Fruit fly (Drosophila melanogaster): ENCODE data around the gene kirre.

The kirre gene

DNA sequence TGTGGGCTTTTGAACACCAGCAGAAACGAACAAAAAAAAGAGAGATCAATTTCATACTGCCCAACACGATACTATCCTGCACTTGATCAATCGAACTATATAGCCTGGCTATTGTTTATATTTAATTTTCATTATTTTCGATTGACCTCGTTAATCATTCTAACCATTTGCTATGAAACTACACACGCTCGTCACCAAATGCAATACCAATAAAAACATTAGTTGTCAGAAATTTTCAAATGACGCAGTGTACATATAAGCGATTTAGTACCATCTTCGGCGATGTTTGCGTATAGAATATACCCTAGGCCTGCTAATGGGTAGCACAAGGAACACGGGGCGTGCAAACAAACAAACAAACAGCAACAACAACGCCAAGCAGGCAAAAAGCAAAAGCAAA lies 319.9 kb downstream of the kirre start (continued):
- TF ChIP-seq Hr39 (GFP tag; optimal IDR thresholded peaks at IDR 0.05) (peak; percentile 58), pdm3 (GFP tag; optimal IDR thresholded peaks at IDR 0.05) (peak; percentile 67), Blimp-1 (GFP tag; optimal IDR thresholded peaks at IDR 0.05) (peak; percentile 70), spab (GFP tag; optimal IDR thresholded peaks at IDR 0.05) (peak; percentile 46), CG3919 (GFP tag; optimal IDR thresholded peaks at IDR 0.05) (peak; percentile 59), Smox (GFP tag; optimal IDR thresholded peaks at IDR 0.05) (peak; percentile 60), CG9139 (GFP tag; optimal IDR thresholded peaks at IDR 0.05) (no peak), Ets21C (GFP tag; optimal IDR thresholded peaks at IDR 0.05) (peak; percentile 35), Hr38 (GFP tag; optimal IDR thresholded peaks at IDR 0.05) (no peak), CG16779 (tag; optimal IDR thresholded peaks at IDR 0.05) (no peak), net (GFP tag; optimal IDR thresholded peaks at IDR 0.05) (peak; percentile 46), CG6276 (GFP tag; optimal IDR thresholded peaks at IDR 0.05) (no peak), CG32006 (GFP tag; optimal IDR thresholded peaks at IDR 0.05) (peak; percentile 55), fd59A (GFP tag; optimal IDR thresholded peaks at IDR 0.05) (peak; percentile 48), topi (GFP tag; optimal IDR thresholded peaks at IDR 0.05) (peak; percentile 76), Eip93F (GFP tag; optimal IDR thresholded peaks at IDR 0.05) (no peak), CG11294 (GFP tag; IDR thresholded peaks at IDR 0.05) (no peak), esn (GFP tag; optimal IDR thresholded peaks at IDR 0.05) (peak; percentile 67), acj6 (GFP tag; optimal IDR thresholded peaks at IDR 0.05) (peak; percentile 57), CG8632 (GFP tag; optimal IDR thresholded peaks at IDR 0.05) (peak; percentile 54), CG31627 (GFP tag; optimal IDR thresholded peaks at IDR 0.05) (peak; percentile 64), eg (GFP tag; IDR thresholded peaks at IDR 0.05) (no peak), lz (GFP tag; optimal IDR thresholded peaks at IDR 0.05) (peak; percentile 69), dac (GFP tag; optimal IDR thresholded peaks at IDR 0.05) (no peak), Sox15 (GFP tag; optimal IDR thresholded peaks at IDR 0.05) (peak; percentile 51), svp (GFP tag) (peak; percentile 80), CG11902 (GFP tag; optimal IDR thresholded peaks at IDR 0.05) (peak; percentile 32), achi (GFP tag; optimal IDR thresholded peaks at IDR 0.05) (peak; percentile 44), CG6163 (GFP tag; IDR thresholded peaks at IDR 0.05) (no peak), CG15336 (GFP tag; IDR thresholded peaks at IDR 0.05) (0 out of 2 replicates have a peak, but pooled peaks have one; percentile 19), CG6808 (GFP tag; optimal IDR thresholded peaks at IDR 0.05) (peak; percentile 27), CG10631 (GFP tag; optimal IDR thresholded peaks at IDR 0.05) (peak; percentile 58), CG8319 (GFP tag; optimal IDR thresholded peaks at IDR 0.05) (peak; percentile 34), Sox102F (GFP tag; optimal IDR thresholded peaks at IDR 0.05) (peak; percentile 44), CG3032 (tag; optimal IDR thresholded peaks at IDR 0.05) (peak; percentile 54)

DNA sequence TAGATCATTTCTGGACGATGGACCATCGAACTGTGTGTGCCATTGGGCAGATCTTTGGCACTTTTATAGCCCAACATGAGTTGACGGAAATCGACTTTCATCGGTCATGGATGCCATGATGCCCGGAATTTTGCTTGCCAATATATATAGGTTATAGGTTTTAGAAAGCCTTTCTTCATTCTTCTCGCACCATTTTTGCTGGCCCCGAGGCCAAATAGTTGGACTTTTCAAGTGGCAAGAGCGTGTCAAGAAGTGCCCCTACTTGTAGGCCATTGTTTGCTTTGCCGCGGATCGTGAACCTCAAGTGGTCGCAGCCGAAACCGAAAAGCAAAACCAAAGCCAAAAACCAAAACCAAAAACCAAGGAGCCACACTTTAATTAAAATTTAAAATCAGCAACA lies 327.3 kb downstream of the kirre start, which contains the start of gene CG4116:
Gene CG4116 (minus strand): TSS at position 101 of the 400 bp plus-strand sequence.
- TF ChIP-seq Gug (GFP tag; IDR thresholded peaks at IDR 0.05) (no peak), fd59A (GFP tag; optimal IDR thresholded peaks at IDR 0.05) (no peak), CG10631 (GFP tag; optimal IDR thresholded peaks at IDR 0.05) (no peak), Eip75B (GFP tag; optimal IDR thresholded peaks at IDR 0.05) (no peak), Met (GFP tag; optimal IDR thresholded peaks at IDR 0.05) (no peak), OdsH (GFP tag; optimal IDR thresholded peaks at IDR 0.05) (no peak), CG6792 (GFP tag; optimal IDR thresholded peaks at IDR 0.05) (no peak)

DNA sequence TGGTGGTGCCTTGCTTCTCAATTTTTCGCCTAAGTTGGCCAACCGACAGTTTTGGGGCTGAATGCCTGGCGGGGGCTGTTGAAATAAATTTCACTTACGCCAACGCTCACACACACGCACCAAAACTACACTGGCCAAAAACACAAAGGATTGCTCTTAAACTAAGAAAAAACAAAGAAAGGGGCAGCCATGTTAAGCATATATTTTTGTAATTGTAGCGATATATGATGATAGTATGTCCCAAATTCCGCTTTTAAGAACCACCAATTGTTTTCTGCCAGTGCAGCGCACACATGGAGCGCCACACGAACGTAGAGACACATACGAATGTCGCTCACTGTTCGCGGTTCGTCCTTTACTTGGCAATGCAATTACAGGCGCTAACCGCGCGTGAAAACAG lies 328.1 kb downstream of the kirre start:
- TF ChIP-seq OdsH (GFP tag; optimal IDR thresholded peaks at IDR 0.05), result peak; percentile 34
- TF ChIP-seq Sox15 (GFP tag; optimal IDR thresholded peaks at IDR 0.05), result no peak
- TF ChIP-seq CG8632 (GFP tag; optimal IDR thresholded peaks at IDR 0.05), result peak; percentile 30
- no peak for TF ChIP-seq Ets21C (GFP tag; optimal IDR thresholded peaks at IDR 0.05)
- peak; percentile 31 for TF ChIP-seq spab (GFP tag; optimal IDR thresholded peaks at IDR 0.05)
- TF ChIP-seq CG10669 (GFP tag; optimal IDR thresholded peaks at IDR 0.05), result peak; percentile 44
- peak; percentile 17 for TF ChIP-seq lz (GFP tag; optimal IDR thresholded peaks at IDR 0.05)
- TF ChIP-seq fkh (GFP tag; optimal IDR thresholded peaks at IDR 0.05), result no peak
- TF ChIP-seq cyc (GFP tag; optimal IDR thresholded peaks at IDR 0.05), result peak; percentile 40
- TF ChIP-seq achi (GFP tag; optimal IDR thresholded peaks at IDR 0.05), result peak; percentile 24
- TF ChIP-seq Eip78C (GFP tag), result peak; percentile 59
- TF ChIP-seq Hr38 (GFP tag; optimal IDR thresholded peaks at IDR 0.05), result no peak
- TF ChIP-seq CG8319 (GFP tag; optimal IDR thresholded peaks at IDR 0.05), result no peak
- peak; percentile 67 for TF ChIP-seq CG6163 (GFP tag; IDR thresholded peaks at IDR 0.05)
- TF ChIP-seq vri (GFP tag; optimal IDR thresholded peaks at IDR 0.05), result no peak
- TF ChIP-seq CG10631 (GFP tag; optimal IDR thresholded peaks at IDR 0.05), result peak; percentile 50
- peak; percentile 42 for TF ChIP-seq CG3919 (GFP tag; optimal IDR thresholded peaks at IDR 0.05)
- TF ChIP-seq CG11294 (GFP tag; IDR thresholded peaks at IDR 0.05), result no peak
- no peak for TF ChIP-seq Gug (GFP tag; IDR thresholded peaks at IDR 0.05)
- TF ChIP-seq net (GFP tag; optimal IDR thresholded peaks at IDR 0.05), result peak; percentile 46
- TF ChIP-seq CG16779 (tag; optimal IDR thresholded peaks at IDR 0.05), result no peak
- peak; percentile 11 to 44 for TF ChIP-seq ss (GFP tag; optimal IDR thresholded peaks at IDR 0.05)
- peak; percentile 7 for TF ChIP-seq Smox (GFP tag; optimal IDR thresholded peaks at IDR 0.05)
- TF ChIP-seq Hr39 (GFP tag; optimal IDR thresholded peaks at IDR 0.05), result peak; percentile 36
- TF ChIP-seq dsx (GFP tag; optimal IDR thresholded peaks at IDR 0.05; ENCODE audit: poor library complexity, severe bottlenecking), result no peak

All from whole organism, prepupa.